Fruit fly (Drosophila melanogaster) whole organism, embryonic: ENCODE measurements around the gene CG4101.

ENCODE experiments used
- Blimp-1 ChIP-seq: fragments of 200-800 bp; sonication (Bioruptor generic); optimal IDR thresholded peaks from 3 replicates; lab custom pipeline; 2018; ENCODE audit warnings: missing biosample characterization, missing genetic modification characterization, mild to moderate bottlenecking, moderate library complexity, missing genetic modification reagents
- CG10654 ChIP-seq: fragments of 200-800 bp; sonication (Bioruptor generic); optimal IDR thresholded peaks from 2 replicates; lab custom pipeline; 2016; ENCODE audit warnings: missing biosample characterization, missing genetic modification characterization
- CG11085 ChIP-seq: fragments of 200-800 bp; sonication (Bioruptor generic); IDR thresholded peaks from 2 replicates; pipeline ENCODE4 v1.3.6; 2022; ENCODE audit warnings: missing biosample characterization, missing genetic modification characterization
- CG1529 ChIP-seq: fragments of 200-800 bp; sonication (Bioruptor generic); optimal IDR thresholded peaks from 3 replicates; lab custom pipeline; 2018; ENCODE audit warnings: missing biosample characterization, missing genetic modification characterization
- CG2120 ChIP-seq: fragments of 200-800 bp; sonication (Bioruptor generic); optimal IDR thresholded peaks from 3 replicates; lab custom pipeline; 2016; ENCODE audit warnings: missing biosample characterization, missing genetic modification characterization
- CG2202 ChIP-seq: fragments of 200-800 bp; sonication (Bioruptor generic); optimal IDR thresholded peaks from 2 replicates; lab custom pipeline; 2018; ENCODE audit warnings: missing biosample characterization, mild to moderate bottlenecking, missing genetic modification characterization
- CG30020 ChIP-seq: fragments of 200-800 bp; optimal IDR thresholded peaks from 2 replicates; lab custom pipeline; 2019; ENCODE audit warnings: missing biosample characterization, mild to moderate bottlenecking, missing genetic modification characterization, moderate library complexity
- CG32532 ChIP-seq: fragments of 200-800 bp; sonication (Bioruptor generic); IDR thresholded peaks from 2 replicates; pipeline ENCODE4 v1.3.6; 2022; ENCODE audit warnings: missing biosample characterization, missing genetic modification characterization
- CG4328 ChIP-seq: fragments of 200-800 bp; sonication (Bioruptor generic); optimal IDR thresholded peaks from 3 replicates; lab custom pipeline; 2017; ENCODE audit warnings: missing biosample characterization, missing genetic modification reagents, missing genetic modification characterization
- CG6272 ChIP-seq: fragments of 200-800 bp; sonication (Bioruptor generic); IDR thresholded peaks from 2 replicates; pipeline ENCODE4 v1.3.6; 2022; ENCODE audit warnings: missing biosample characterization, missing genetic modification characterization
- CG6683 ChIP-seq: fragments of 200-800 bp; sonication (Bioruptor generic); optimal IDR thresholded peaks from 2 replicates; lab custom pipeline; 2017; ENCODE audit warnings: missing biosample characterization, mild to moderate bottlenecking, missing genetic modification characterization, missing genetic modification reagents
- CG7786 ChIP-seq: fragments of 200-800 bp; sonication (Bioruptor generic); optimal IDR thresholded peaks from 2 replicates; lab custom pipeline; 2016; ENCODE audit warnings: missing biosample characterization, missing genetic modification characterization
- CG7839 ChIP-seq: fragments of 200-800 bp; sonication (Bioruptor generic); optimal IDR thresholded peaks from 3 replicates; lab custom pipeline; 2018; ENCODE audit warnings: missing biosample characterization, mild to moderate bottlenecking, missing genetic modification characterization, moderate library complexity
- CG8089 ChIP-seq: fragments of 200-800 bp; sonication (Bioruptor generic); optimal IDR thresholded peaks from 3 replicates; lab custom pipeline; 2016; ENCODE audit warnings: missing biosample characterization, missing genetic modification characterization
- CG8290 ChIP-seq, 3 experiments: fragments of 200-800 bp; sonication (Bioruptor generic); optimal IDR thresholded peaks; 2 replicates each; lab custom pipeline; 2016 to 2019; ENCODE audit warnings: missing biosample characterization in 3 of 3, missing genetic modification characterization in 3 of 3, mild to moderate bottlenecking in 2 of 3, moderate library complexity in 1 of 3
- CG9609 ChIP-seq: fragments of 200-800 bp; sonication (Bioruptor generic); optimal IDR thresholded peaks from 3 replicates; lab custom pipeline; 2016; ENCODE audit warnings: missing biosample characterization, missing genetic modification characterization
- CG9727 ChIP-seq: fragments of 200-800 bp; sonication (Bioruptor generic); optimal IDR thresholded peaks from 3 replicates; lab custom pipeline; 2017; ENCODE audit warnings: missing biosample characterization, mild to moderate bottlenecking, missing genetic modification characterization
- CG9932 ChIP-seq: fragments of 200-800 bp; sonication (Bioruptor generic); IDR thresholded peaks from 2 replicates; pipeline ENCODE4 v1.3.6; 2022; ENCODE audit warnings: missing biosample characterization, missing genetic modification characterization
- CoRest ChIP-seq: fragments of 200-800 bp; sonication (Bioruptor generic); optimal IDR thresholded peaks from 3 replicates; lab custom pipeline; 2018; ENCODE audit warnings: missing biosample characterization, mild to moderate bottlenecking, missing genetic modification characterization, moderate library complexity
- Dll ChIP-seq: fragments of 200-800 bp; sonication (Bioruptor generic); IDR thresholded peaks from 4 replicates; pipeline ENCODE4 v1.3.6; 2022; ENCODE audit warnings: missing biosample characterization, missing genetic modification characterization; ENCODE audit not compliant: partially characterized antibody
- H2.0 ChIP-seq: fragments of 200-800 bp; sonication (Bioruptor generic); IDR thresholded peaks from 2 replicates; pipeline ENCODE4 v1.3.6; 2022; ENCODE audit warnings: missing biosample characterization, missing genetic modification characterization
- Hr3 ChIP-seq: fragments of 200-800 bp; sonication (Bioruptor generic); optimal IDR thresholded peaks from 3 replicates; lab custom pipeline; 2016; ENCODE audit warnings: missing biosample characterization, missing genetic modification characterization
- Hr39 ChIP-seq: fragments of >200 bp; optimal IDR thresholded peaks from 2 replicates; lab custom pipeline; 2017
- Jarid2 ChIP-seq: fragments of 200-800 bp; sonication (Bioruptor generic); optimal IDR thresholded peaks from 3 replicates; lab custom pipeline; 2017; ENCODE audit warnings: mild to moderate bottlenecking, missing biosample characterization, missing genetic modification reagents, missing genetic modification characterization
- Max ChIP-seq: fragments of 200-800 bp; sonication (Bioruptor generic); optimal IDR thresholded peaks from 2 replicates; lab custom pipeline; 2016; ENCODE audit warnings: missing biosample characterization, mild to moderate bottlenecking, missing genetic modification characterization
- Neu2 ChIP-seq: fragments of 200-800 bp; sonication (Bioruptor generic); optimal IDR thresholded peaks from 3 replicates; lab custom pipeline; 2016; ENCODE audit warnings: missing biosample characterization, missing genetic modification characterization, borderline replicate concordance
- Ptx1 ChIP-seq: fragments of 200-800 bp; sonication (Bioruptor generic); IDR thresholded peaks from 2 replicates; pipeline ENCODE4 v1.3.6; 2022; ENCODE audit warnings: missing biosample characterization, missing genetic modification characterization
- Sry-δ ChIP-seq: fragments of 200-800 bp; sonication (Bioruptor generic); optimal IDR thresholded peaks from 2 replicates; lab custom pipeline; 2016; ENCODE audit warnings: missing biosample characterization, missing genetic modification characterization
- al ChIP-seq: fragments of 200-800 bp; sonication (Bioruptor generic); IDR thresholded peaks from 2 replicates; pipeline ENCODE4 v1.3.6; 2022; ENCODE audit warnings: missing biosample characterization, missing genetic modification characterization
- ato ChIP-seq: fragments of 200-800 bp; sonication (Bioruptor generic); IDR thresholded peaks from 2 replicates; pipeline ENCODE4 v1.3.6; 2022; ENCODE audit warnings: missing biosample characterization, missing genetic modification characterization; ENCODE audit not compliant: partially characterized antibody
- btn ChIP-seq: fragments of 200-800 bp; sonication (Bioruptor generic); optimal IDR thresholded peaks from 2 replicates; lab custom pipeline; 2016; ENCODE audit warnings: missing biosample characterization, missing genetic modification characterization
- caup ChIP-seq: fragments of 200-800 bp; sonication (Bioruptor generic); optimal IDR thresholded peaks from 3 replicates; lab custom pipeline; 2017; ENCODE audit warnings: missing biosample characterization, mild to moderate bottlenecking, missing genetic modification characterization, moderate library complexity; ENCODE audit not compliant: severe bottlenecking
- crp ChIP-seq, 2 experiments: fragments of 200-800 bp; sonication (Bioruptor generic); optimal IDR thresholded peaks; 2 replicates in 1 of 2; 3 replicates in 1 of 2; lab custom pipeline; 2017; ENCODE audit warnings: missing biosample characterization in 2 of 2, missing genetic modification characterization in 2 of 2, mild to moderate bottlenecking in 1 of 2, moderate library complexity in 1 of 2
- ems ChIP-seq: fragments of 200-800 bp; sonication (Bioruptor generic); optimal IDR thresholded peaks from 3 replicates; lab custom pipeline; 2016; ENCODE audit warnings: missing biosample characterization, missing genetic modification characterization
- esg ChIP-seq: fragments of 200-800 bp; sonication (Bioruptor generic); conservative IDR thresholded peaks from 2 replicates; pipeline ENCODE4 v1.3.6; 2022; ENCODE audit warnings: missing biosample characterization, missing genetic modification characterization
- exex ChIP-seq: fragments of 200-800 bp; sonication (Bioruptor generic); optimal IDR thresholded peaks from 4 replicates; lab custom pipeline; 2018; ENCODE audit warnings: missing biosample characterization, mild to moderate bottlenecking, missing genetic modification characterization, moderate library complexity
- gcm ChIP-seq: fragments of 200-800 bp; sonication (Bioruptor generic); optimal IDR thresholded peaks from 2 replicates; lab custom pipeline; 2019; ENCODE audit warnings: missing biosample characterization, mild to moderate bottlenecking, missing genetic modification characterization, moderate library complexity
- grn ChIP-seq: fragments of 200-800 bp; sonication (Bioruptor generic); optimal IDR thresholded peaks from 3 replicates; lab custom pipeline; 2017; ENCODE audit warnings: missing biosample characterization, missing genetic modification characterization
- gsb ChIP-seq: fragments of 200-800 bp; sonication (Bioruptor generic); IDR thresholded peaks from 2 replicates; pipeline ENCODE4 v1.3.6; 2022; ENCODE audit warnings: missing biosample characterization, missing genetic modification characterization
- jigr1 ChIP-seq: fragments of 200-800 bp; sonication (Bioruptor generic); IDR thresholded peaks from 3 replicates; pipeline ENCODE4 v1.3.6; 2022; ENCODE audit warnings: missing biosample characterization, missing genetic modification characterization
- luna ChIP-seq: fragments of 200-800 bp; sonication (Bioruptor generic); optimal IDR thresholded peaks from 2 replicates; lab custom pipeline; 2016; ENCODE audit warnings: missing biosample characterization, missing genetic modification characterization
- nerfin-1 ChIP-seq: fragments of 200-800 bp; sonication (Bioruptor generic); optimal IDR thresholded peaks from 3 replicates; lab custom pipeline; 2019; ENCODE audit warnings: missing biosample characterization, mild to moderate bottlenecking, missing genetic modification characterization, moderate library complexity
- peb ChIP-seq: fragments of 200-800 bp; sonication (Bioruptor generic); IDR thresholded peaks from 2 replicates; pipeline ENCODE4 v1.3.6; 2022; ENCODE audit warnings: missing biosample characterization, missing genetic modification characterization
- row ChIP-seq: fragments of 200-800 bp; sonication (Bioruptor generic); IDR thresholded peaks from 3 replicates; pipeline ENCODE4 v1.3.6; 2022; ENCODE audit warnings: missing biosample characterization, missing genetic modification characterization
- seq ChIP-seq: fragments of 200-800 bp; sonication (Bioruptor generic); IDR thresholded peaks from 2 replicates; pipeline ENCODE4 v1.3.6; 2022; ENCODE audit warnings: missing biosample characterization, missing genetic modification characterization
- slou ChIP-seq: fragments of 200-800 bp; sonication (Bioruptor generic); optimal IDR thresholded peaks from 3 replicates; lab custom pipeline; 2016; ENCODE audit warnings: missing biosample characterization, missing genetic modification characterization
- so ChIP-seq: fragments of 200-800 bp; sonication (Bioruptor generic); IDR thresholded peaks from 3 replicates; pipeline ENCODE4 v1.3.6; 2022; ENCODE audit warnings: missing biosample characterization, missing genetic modification characterization
- tap ChIP-seq: fragments of 200-800 bp; optimal IDR thresholded peaks from 3 replicates; lab custom pipeline; 2019; ENCODE audit warnings: missing biosample characterization, mild to moderate bottlenecking, missing genetic modification characterization, moderate library complexity
- usp ChIP-seq: fragments of >200 bp; optimal IDR thresholded peaks from 2 replicates; lab custom pipeline; 2017; ENCODE audit warnings: missing biosample characterization, missing genetic modification characterization
- wor ChIP-seq: fragments of 200-800 bp; sonication (Bioruptor generic); IDR thresholded peaks from 2 replicates; pipeline ENCODE4 v1.3.6; 2022; ENCODE audit warnings: missing biosample characterization, missing genetic modification characterization

Gene CG4101

dm6 chr3L:16612152-16612551 lies at the start of gene CG4101 (continued):
- TF ChIP-seq CG9932 (GFP tag; lab: Robert Waterston, UW) (peak; percentile 91), CG2120 (GFP tag; lab: Kevin White, UChicago) (peak; percentile 92), Max (peak; percentile 72), CG32532 (GFP tag; lab: Robert Waterston, UW) (peak; percentile 84), row (GFP tag; lab: Robert Waterston, UW) (peak; percentile 94), CG6272 (peak; percentile 77), Ptx1 (GFP tag; lab: Robert Waterston, UW) (peak; percentile 83), ems (GFP tag; lab: Kevin White, UChicago) (peak; percentile 81), exex (tag; lab: Kevin White, UChicago) (peak; percentile 53), CG8290 (GFP tag; optimal IDR thresholded peaks at IDR 0.05; lab: Kevin White, UChicago) (peak; percentile 73), CG8290 (tag; optimal IDR thresholded peaks at IDR 0.05; lab: Kevin White, UChicago) (peak; percentile 45 to 57), tap (tag; lab: Kevin White, UChicago) (peak; percentile 61), gsb (GFP tag; lab: Robert Waterston, UW) (no peak), Hr3 (GFP tag; lab: Kevin White, UChicago) (peak; percentile 83), Jarid2 (GFP tag; lab: Kevin White, UChicago) (no peak), luna (peak; percentile 77), btn (GFP tag; lab: Kevin White, UChicago) (no peak), Sry-δ (peak; percentile 94), ato (no peak), CoRest (peak; percentile 85), wor (GFP tag; lab: Robert Waterston, UW) (peak; percentile 57; the same call in 1 of the 2 replicates), crp (GFP tag; optimal IDR thresholded peaks at IDR 0.05; lab: Kevin White, UChicago) (peak in 1 of 2 experiments; percentile 51), nerfin-1 (tag; lab: Kevin White, UChicago) (peak; percentile 68), Dll (GFP tag; lab: Robert Waterston, UW) (peak; percentile 93), Hr39 (lab: Kevin White, UChicago) (no peak), CG11085 (GFP tag; lab: Robert Waterston, UW) (peak; percentile 46; the same call in 1 of the 2 replicates), peb (GFP tag; lab: Robert Waterston, UW) (peak; percentile 55), Neu2 (GFP tag; lab: Kevin White, UChicago) (no peak), al (GFP tag; lab: Robert Waterston, UW) (peak; percentile 80), CG9609 (GFP tag; lab: Kevin White, UChicago) (peak; percentile 62), CG9727 (GFP tag; lab: Kevin White, UChicago) (peak; percentile 72), caup (GFP tag; lab: Kevin White, UChicago) (peak; percentile 74), seq (GFP tag; lab: Robert Waterston, UW) (peak; percentile 63; the same call in 1 of the 2 replicates), CG2202 (tag; lab: Kevin White, UChicago) (peak; percentile 52), jigr1 (GFP tag; lab: Robert Waterston, UW) (no peak), slou (GFP tag; lab: Kevin White, UChicago) (peak; percentile 77), CG4328 (GFP tag; lab: Kevin White, UChicago) (peak; percentile 60), CG1529 (GFP tag; lab: Kevin White, UChicago) (peak; percentile 43), CG7839 (tag; lab: Kevin White, UChicago) (peak; percentile 79), grn (no peak), Blimp-1 (GFP tag; lab: Kevin White, UChicago) (peak; percentile 71), CG30020 (tag; lab: Kevin White, UChicago) (peak; percentile 79), H2.0 (peak; percentile 77), esg (GFP tag; lab: Robert Waterston, UW) (peak; percentile 74), usp (GFP tag; lab: Kevin White, UChicago) (no peak), CG7786 (GFP tag; lab: Kevin White, UChicago) (peak; percentile 76), CG10654 (GFP tag; lab: Kevin White, UChicago) (peak; percentile 77), CG8089 (GFP tag; lab: Kevin White, UChicago) (peak; percentile 22), so (GFP tag; lab: Robert Waterston, UW) (peak; percentile 71; the same call in 1 of the 3 replicates), CG6683 (GFP tag; lab: Kevin White, UChicago) (peak; percentile 47), gcm (peak; percentile 73)
